Worm (Caenorhabditis elegans) whole organism, midembryonic: ENCODE results near the gene nhr-48.
A peak's percentile ranks its signal among the peaks of the same experiment; 100 is the strongest.

ENCODE experiments used
- T22C8.4 ChIP-seq: fragments of 200-800 bp; sonication (Bioruptor generic); IDR thresholded peaks from 2 replicates; pipeline ENCODE4 v1.3.6; 2022; ENCODE audit warnings: missing genetic modification characterization, missing compliant biosample characterization
- cog-1 ChIP-seq: sonication (generic microtip); optimal IDR thresholded peaks from 2 replicates; lab custom pipeline; 2016; ENCODE audit warnings: missing genetic modification characterization, missing compliant biosample characterization
- flt-1 ChIP-seq: fragments of 200-800 bp; sonication (Bioruptor generic); IDR thresholded peaks from 2 replicates; pipeline ENCODE4 v1.3.6; 2022; ENCODE audit warnings: missing genetic modification characterization, missing compliant biosample characterization
- klf-2 ChIP-seq: fragments of 200-800 bp; sonication (Bioruptor generic); conservative IDR thresholded peaks from 2 replicates; pipeline ENCODE4 v1.3.6; 2022; ENCODE audit warnings: missing genetic modification reagents, missing genetic modification characterization, missing compliant biosample characterization
- med-1 ChIP-seq: sonication (generic microtip); optimal IDR thresholded peaks from 2 replicates; lab custom pipeline; 2017; ENCODE audit warnings: missing genetic modification characterization, mild to moderate bottlenecking, missing compliant biosample characterization, antibody characterized with exemption, missing genetic modification reagents; ENCODE audit not compliant: insufficient read depth
- ref-1 ChIP-seq: fragments of 200-800 bp; sonication (Bioruptor generic); conservative IDR thresholded peaks from 2 replicates; pipeline ENCODE4 v1.3.6; 2022; ENCODE audit warnings: missing genetic modification reagents, missing genetic modification characterization, missing compliant biosample characterization
- tab-1 ChIP-seq: fragments of 200-800 bp; sonication (Bioruptor generic); IDR thresholded peaks from 2 replicates; pipeline ENCODE4 v1.3.6; 2022; ENCODE audit warnings: missing genetic modification characterization, missing compliant biosample characterization
- ztf-23 ChIP-seq: fragments of 200-800 bp; sonication (Bioruptor generic); IDR thresholded peaks from 2 replicates; pipeline ENCODE4 v1.3.6; 2022; ENCODE audit warnings: missing genetic modification reagents, missing genetic modification characterization, missing compliant biosample characterization
- ztf-29 ChIP-seq: fragments of 200-800 bp; sonication (Bioruptor generic); IDR thresholded peaks from 2 replicates; pipeline ENCODE4 v1.3.6; 2022; ENCODE audit warnings: missing genetic modification reagents, missing genetic modification characterization, missing compliant biosample characterization

The nhr-48 gene

ce11 chrX:15746705-15747104 is 38.7 kb downstream of the nhr-48 start, which contains the start of gene srxa-9:
TSS of gene srxa-9 (plus strand) at chrX:15747005.
- TF ChIP-seq flt-1 (GFP tag; lab: Robert Waterston, UW), result no peak
- TF ChIP-seq med-1 (GFP tag; lab: Kevin White, UChicago), result no peak
- no peak for TF ChIP-seq cog-1 (tag; lab: Kevin White, UChicago)
- TF ChIP-seq ztf-29 (GFP tag; lab: Robert Waterston, UW), result no peak
- TF ChIP-seq T22C8.4 (GFP tag; lab: Robert Waterston, UW), result no peak

DNA sequence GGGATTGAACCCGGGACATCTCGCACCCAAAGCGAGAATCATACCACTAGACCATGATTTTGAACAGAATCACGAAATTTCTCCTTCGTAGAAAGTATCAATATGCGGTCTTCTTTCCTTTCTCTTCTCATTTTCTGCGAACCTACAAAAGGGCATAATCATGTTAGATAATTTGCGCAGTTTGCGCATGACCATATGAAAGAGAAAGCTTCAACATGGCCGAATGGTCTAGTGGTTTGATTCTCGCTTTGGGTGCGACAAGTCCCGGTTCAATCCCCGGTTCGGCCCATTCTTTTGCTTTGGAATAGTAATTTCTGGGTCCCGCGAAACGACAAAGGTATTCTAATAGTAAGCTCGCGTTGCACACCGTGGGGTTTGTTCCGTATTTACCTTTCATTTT is 39.8 kb downstream of the nhr-48 start:
- TF ChIP-seq ref-1 (GFP tag; lab: Robert Waterston, UW) (no peak), klf-2 (no peak), ztf-29 (GFP tag; lab: Robert Waterston, UW) (no peak), ztf-23 (GFP tag; lab: Robert Waterston, UW) (no peak), flt-1 (GFP tag; lab: Robert Waterston, UW) (0 out of 2 replicates have a peak, but pooled peaks have one; percentile 13), cog-1 (tag; lab: Kevin White, UChicago) (no peak), med-1 (GFP tag; lab: Kevin White, UChicago) (no peak), tab-1 (GFP tag; lab: Robert Waterston, UW) (0 out of 2 replicates have a peak, but pooled peaks have one; percentile 17), T22C8.4 (GFP tag; lab: Robert Waterston, UW) (0 out of 2 replicates have a peak, but pooled peaks have one; percentile 5)

ce11 chrX:15751245-15751644 is 43.2 kb downstream of the nhr-48 start:
- TF ChIP-seq ztf-29 (GFP tag; lab: Robert Waterston, UW) (no peak), tab-1 (GFP tag; lab: Robert Waterston, UW) (no peak), cog-1 (tag; lab: Kevin White, UChicago) (no peak), ztf-23 (GFP tag; lab: Robert Waterston, UW) (no peak), flt-1 (GFP tag; lab: Robert Waterston, UW) (no peak)

DNA sequence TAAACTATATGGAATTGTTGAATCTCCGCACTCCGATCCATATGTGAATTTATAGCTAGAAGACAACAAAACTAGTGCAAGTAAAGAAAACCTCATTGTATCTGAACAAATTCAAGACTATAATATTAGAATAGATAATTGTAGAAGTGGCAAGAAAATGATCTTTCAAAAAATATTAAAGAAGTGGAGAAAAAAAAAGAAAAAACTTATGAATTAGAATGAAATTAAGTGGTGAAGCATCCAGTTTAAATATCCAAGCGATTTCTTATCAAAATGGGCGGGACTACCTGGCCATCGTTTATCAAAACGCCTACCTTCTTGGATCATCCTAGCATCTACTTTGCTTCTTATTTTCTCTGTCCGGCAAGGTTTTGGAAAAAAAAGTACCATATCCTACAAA is 49.2 kb downstream of the nhr-48 start, which contains the start of gene wrt-4:
wrt-4 (minus strand) TSS at position 101 of the 400 bp plus-strand sequence.
- TF ChIP-seq klf-2, result no peak
- no peak for TF ChIP-seq cog-1 (tag; lab: Kevin White, UChicago)
- no peak for TF ChIP-seq T22C8.4 (GFP tag; lab: Robert Waterston, UW)
- TF ChIP-seq ztf-23 (GFP tag; lab: Robert Waterston, UW), result no peak

- no peak for TF ChIP-seq ztf-29 (GFP tag; lab: Robert Waterston, UW)
These were observed 51.2 kb downstream of the nhr-48 start for ce11 chrX:15759222-15759621.

- TF ChIP-seq ref-1 (GFP tag; lab: Robert Waterston, UW), result no peak
- no peak for TF ChIP-seq ztf-23 (GFP tag; lab: Robert Waterston, UW)
- no peak for TF ChIP-seq cog-1 (tag; lab: Kevin White, UChicago)
- no peak for TF ChIP-seq tab-1 (GFP tag; lab: Robert Waterston, UW)
- no peak for TF ChIP-seq flt-1 (GFP tag; lab: Robert Waterston, UW)
- no peak for TF ChIP-seq T22C8.4 (GFP tag; lab: Robert Waterston, UW)
- no peak for TF ChIP-seq klf-2
- no peak for TF ChIP-seq med-1 (GFP tag; lab: Kevin White, UChicago)
- TF ChIP-seq ztf-29 (GFP tag; lab: Robert Waterston, UW), result no peak
These were observed 58.1 kb downstream of the nhr-48 start, which contains the start of gene bus-17 for ce11 chrX:15766147-15766546. TSS of gene bus-17 (minus strand) at chrX:15766354.
